Worm (Caenorhabditis elegans) whole organism, L4/young adult: ENCODE data around the gene smf-2.

Experiments used
- W03F9.2 ChIP-seq: fragments of 150-350 bp; optimal IDR thresholded peaks from 2 replicates; lab custom pipeline; 2014; ENCODE audit warnings: missing biosample characterization, missing genetic modification characterization
- dao-5 ChIP-seq: sonication (generic microtip); optimal IDR thresholded peaks from 2 replicates; lab custom pipeline; 2016; ENCODE audit warnings: missing genotype, missing genetic modification characterization, moderate library complexity, missing compliant biosample characterization
- him-1 ChIP-seq: sonication (generic microtip); optimal IDR thresholded peaks from 2 replicates; lab custom pipeline; 2016; ENCODE audit warnings: missing genotype, missing genetic modification reagents, missing genetic modification characterization, missing compliant biosample characterization

ce11 chrX:6747906-6748356 lies 29.4 kb upstream of the smf-2 start:
- TF ChIP-seq him-1 (tag; lab: Kevin White, UChicago) (no peak), dao-5 (tag; lab: Kevin White, UChicago) (no peak), W03F9.2 (no peak)
